Fruit fly (Drosophila melanogaster): Measurements from ENCODE around the gene CG7739.

DNA sequence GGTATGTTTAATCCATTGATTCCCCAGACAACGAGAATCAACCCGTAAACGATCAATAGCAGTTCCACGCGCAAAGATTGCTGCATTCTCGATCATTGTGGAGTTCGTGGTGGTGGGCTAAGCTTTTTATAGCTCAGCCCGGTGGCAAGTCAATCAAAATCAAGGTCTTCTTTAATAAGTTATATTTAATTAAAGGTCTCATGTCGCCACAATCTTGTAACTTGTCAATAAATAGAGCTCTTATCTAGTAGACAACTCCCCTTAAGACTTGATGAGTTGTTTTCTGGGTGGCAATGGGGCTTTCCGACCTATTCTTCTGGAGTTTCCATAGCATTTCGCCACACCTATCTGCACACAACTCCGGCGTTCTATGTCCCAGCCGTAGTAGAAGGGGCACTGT, 34.8 kb downstream of the CG7739 start, which contains the start of gene CG42728:
- TF ChIP-seq h (optimal IDR thresholded peaks at IDR 0.05) (no peak), ttk (optimal IDR thresholded peaks at IDR 0.05) (no peak)
